ENCODE assay signal across 3 worm cellular contexts in genomic region chrII:8931405-8932149, ce11.
A peak's percentile ranks its signal among the peaks of the same experiment; 100 is the strongest.
TF ChIP-seq lines count a peak whose summit lies in the region.

No protein-coding gene starts in this region.

TF ChIP-seq in whole organism, L1 larva, 84 proteins besides CTCF, POLR2A, EP300 and RAD21 (continued from another document and continues in another):
- TF ChIP-seq sox-4 (tag; optimal IDR thresholded peaks at IDR 0.05; lab: Kevin White, UChicago): no peak
- TF ChIP-seq nhr-11 (tag; optimal IDR thresholded peaks at IDR 0.05; lab: Kevin White, UChicago): no peak
- peak; percentile 25 for TF ChIP-seq xbp-1 (tag; optimal IDR thresholded peaks at IDR 0.05; lab: Kevin White, UChicago)
- TF ChIP-seq hlh-17 (GFP tag; optimal IDR thresholded peaks at IDR 0.05; lab: Kevin White, UChicago; ENCODE audit: borderline replicate concordance): no peak
- no peak for TF ChIP-seq unc-86 (tag; optimal IDR thresholded peaks at IDR 0.05; lab: Kevin White, UChicago)
- peak; percentile 21 for TF ChIP-seq swsn-7 (tag; optimal IDR thresholded peaks at IDR 0.05; lab: Kevin White, UChicago)
- no peak for TF ChIP-seq ceh-8 (GFP tag; optimal IDR thresholded peaks at IDR 0.05; lab: Kevin White, UChicago)
- no peak for TF ChIP-seq C04F5.9 (tag; optimal IDR thresholded peaks at IDR 0.05; lab: Kevin White, UChicago)
- no peak for TF ChIP-seq aly-2 (tag; optimal IDR thresholded peaks at IDR 0.05; lab: Kevin White, UChicago)
- TF ChIP-seq unc-98 (GFP tag; IDR thresholded peaks at IDR 0.05; lab: Robert Waterston, UW): no peak
- no peak for TF ChIP-seq sptf-1 (tag; optimal IDR thresholded peaks at IDR 0.05; lab: Kevin White, UChicago)
- no peak for TF ChIP-seq F16B12.6 (tag; optimal IDR thresholded peaks at IDR 0.05; lab: Kevin White, UChicago)
- TF ChIP-seq hlh-4 (tag; optimal IDR thresholded peaks at IDR 0.05; lab: Kevin White, UChicago): no peak
- no peak for TF ChIP-seq lin-13 (GFP tag; optimal IDR thresholded peaks at IDR 0.05; lab: Kevin White, UChicago)
- no peak for TF ChIP-seq Y116A8C.19 (tag; optimal IDR thresholded peaks at IDR 0.05; lab: Kevin White, UChicago; ENCODE audit: borderline replicate concordance)
- no peak for TF ChIP-seq fkh-4 (tag; optimal IDR thresholded peaks at IDR 0.05; lab: Kevin White, UChicago; ENCODE audit: borderline replicate concordance)
- no peak for TF ChIP-seq egl-13 (tag; optimal IDR thresholded peaks at IDR 0.05; lab: Kevin White, UChicago)
- peak; percentile 15 for TF ChIP-seq unc-130 (tag; optimal IDR thresholded peaks at IDR 0.05; lab: Kevin White, UChicago)
- TF ChIP-seq nhr-237 (tag; optimal IDR thresholded peaks at IDR 0.05; lab: Kevin White, UChicago): no peak
- no peak for TF ChIP-seq lir-3 (tag; optimal IDR thresholded peaks at IDR 0.05; lab: Kevin White, UChicago; ENCODE audit: poor library complexity)
- TF ChIP-seq ets-5 (GFP tag; IDR thresholded peaks at IDR 0.05; lab: Robert Waterston, UW): no peak
- no peak for TF ChIP-seq egl-27 (tag; optimal IDR thresholded peaks at IDR 0.05; lab: Kevin White, UChicago)
- peak in 1 of 3 experiments; percentile 13 for TF ChIP-seq dpl-1 (GFP tag; optimal IDR thresholded peaks at IDR 0.05; lab: Kevin White, UChicago)
- no peak for TF ChIP-seq nhr-28 (tag; optimal IDR thresholded peaks at IDR 0.05; lab: Kevin White, UChicago)
- TF ChIP-seq mep-1 (tag; optimal IDR thresholded peaks at IDR 0.05; lab: Kevin White, UChicago): no peak
- TF ChIP-seq mdl-1 (tag; optimal IDR thresholded peaks at IDR 0.05; lab: Kevin White, UChicago): peak in 1 of 2 experiments; percentile 32
- no peak for TF ChIP-seq jun-1 (tag; optimal IDR thresholded peaks at IDR 0.05; lab: Kevin White, UChicago)
- no peak for TF ChIP-seq ceh-90 (tag; optimal IDR thresholded peaks at IDR 0.05; lab: Kevin White, UChicago)
- TF ChIP-seq dsc-1 (tag; optimal IDR thresholded peaks at IDR 0.05; lab: Kevin White, UChicago): peak; percentile 4
- peak; percentile 29 to 31 for TF ChIP-seq lin-35 (GFP tag; optimal IDR thresholded peaks at IDR 0.05; lab: Kevin White, UChicago)
- TF ChIP-seq lin-14 (GFP tag; optimal IDR thresholded peaks at IDR 0.05; lab: Kevin White, UChicago): peak; percentile 76
- TF ChIP-seq elt-2 (tag; optimal IDR thresholded peaks at IDR 0.05; lab: Kevin White, UChicago): no peak
- no peak for TF ChIP-seq skn-1 (tag; optimal IDR thresholded peaks at IDR 0.05; lab: Kevin White, UChicago)
- TF ChIP-seq C16A3.4 (tag; optimal IDR thresholded peaks at IDR 0.05; lab: Kevin White, UChicago): no peak
- TF ChIP-seq unc-30 (tag; optimal IDR thresholded peaks at IDR 0.05; lab: Kevin White, UChicago): no peak
- no peak for TF ChIP-seq pax-3 (tag; optimal IDR thresholded peaks at IDR 0.05; lab: Kevin White, UChicago)
- peak; percentile 25 for TF ChIP-seq nhr-20 (tag; optimal IDR thresholded peaks at IDR 0.05; lab: Kevin White, UChicago)
- TF ChIP-seq C34B4.2 (tag; optimal IDR thresholded peaks at IDR 0.05; lab: Kevin White, UChicago): no peak
- TF ChIP-seq nhr-76 (tag; optimal IDR thresholded peaks at IDR 0.05; lab: Kevin White, UChicago): no peak
- TF ChIP-seq aha-1 (tag; optimal IDR thresholded peaks at IDR 0.05; lab: Kevin White, UChicago): no peak
- TF ChIP-seq efl-1 (optimal IDR thresholded peaks at IDR 0.05; lab: Kevin White, UChicago): no peak
- peak; percentile 3 to 6 for TF ChIP-seq efl-1 (GFP tag; optimal IDR thresholded peaks at IDR 0.05 in 1 of 2; lab: Kevin White, UChicago)
- TF ChIP-seq ztf-4 (tag; optimal IDR thresholded peaks at IDR 0.05; lab: Kevin White, UChicago): no peak
- TF ChIP-seq unc-62 (GFP tag; optimal IDR thresholded peaks at IDR 0.05; lab: Kevin White, UChicago): no peak
- TF ChIP-seq lin-39 (tag; optimal IDR thresholded peaks at IDR 0.05; lab: Kevin White, UChicago): no peak

TF ChIP-seq in whole organism, L2 larva, 48 proteins besides CTCF, POLR2A, EP300 and RAD21 (continued from another document):
- TF ChIP-seq mdl-1 (tag; optimal IDR thresholded peaks at IDR 0.05; lab: Kevin White, UChicago) (no peak), peb-1 (tag; optimal IDR thresholded peaks at IDR 0.05; lab: Kevin White, UChicago) (no peak), crh-2 (tag; optimal IDR thresholded peaks at IDR 0.05; lab: Kevin White, UChicago) (peak; percentile 47), mab-5 (tag; optimal IDR thresholded peaks at IDR 0.05; lab: Kevin White, UChicago) (no peak), ztf-11 (tag; optimal IDR thresholded peaks at IDR 0.05; lab: Kevin White, UChicago) (no peak), nhr-12 (tag; optimal IDR thresholded peaks at IDR 0.05; lab: Kevin White, UChicago) (no peak), ztf-4 (tag; optimal IDR thresholded peaks at IDR 0.05; lab: Kevin White, UChicago) (no peak), snpc-4 (tag; optimal IDR thresholded peaks at IDR 0.05; lab: Kevin White, UChicago) (no peak), aly-2 (tag; optimal IDR thresholded peaks at IDR 0.05; lab: Kevin White, UChicago) (no peak), alr-1 (tag; optimal IDR thresholded peaks at IDR 0.05; lab: Kevin White, UChicago) (no peak), fos-1 (tag; optimal IDR thresholded peaks at IDR 0.05; lab: Kevin White, UChicago) (peak; percentile 28), mbf-1 (tag; optimal IDR thresholded peaks at IDR 0.05; lab: Kevin White, UChicago) (no peak), nhr-129 (tag; optimal IDR thresholded peaks at IDR 0.05; lab: Kevin White, UChicago) (peak; percentile 10), F13H6.1 (tag; optimal IDR thresholded peaks at IDR 0.05; lab: Kevin White, UChicago) (peak; percentile 45), R02D3.7 (tag; optimal IDR thresholded peaks at IDR 0.05; lab: Kevin White, UChicago) (no peak)

TF ChIP-seq in whole organism, L4 larva, 104 proteins besides CTCF, POLR2A, EP300 and RAD21 (continued from another document):
- peak; percentile 72 for TF ChIP-seq hlh-11 (tag; optimal IDR thresholded peaks at IDR 0.05; lab: Kevin White, UChicago)
- TF ChIP-seq Y5F2A.4 (GFP tag; optimal IDR thresholded peaks at IDR 0.05; lab: Kevin White, UChicago): no peak
- TF ChIP-seq jun-1 (tag; optimal IDR thresholded peaks at IDR 0.05; lab: Kevin White, UChicago): no peak
- peak in 1 of 2 experiments; percentile 61 for TF ChIP-seq mdl-1 (tag; optimal IDR thresholded peaks at IDR 0.05; lab: Kevin White, UChicago)
- TF ChIP-seq daf-16 (GFP tag; optimal IDR thresholded peaks at IDR 0.05; lab: Kevin White, UChicago): no peak
- peak; percentile 78 for TF ChIP-seq daf-16 (tag; optimal IDR thresholded peaks at IDR 0.05; lab: Kevin White, UChicago)
- 0 out of 2 replicates have a peak, but pooled peaks have one; percentile 3 for TF ChIP-seq egl-43 (GFP tag; IDR thresholded peaks at IDR 0.05; lab: Robert Waterston, UW)
- TF ChIP-seq unc-62 (GFP tag; optimal IDR thresholded peaks at IDR 0.05 in 1 of 2; lab: Kevin White, UChicago): peak in 1 of 2 experiments; percentile 82
- TF ChIP-seq unc-62 (tag; optimal IDR thresholded peaks at IDR 0.05; lab: Kevin White, UChicago): no peak
- TF ChIP-seq F26F4.8 (GFP tag; conservative IDR thresholded peaks at IDR 0.05; lab: Robert Waterston, UW): 0 out of 2 replicates have a peak, but pooled peaks have one; percentile 11
- no peak for TF ChIP-seq vab-7 (GFP tag; IDR thresholded peaks at IDR 0.05; lab: Robert Waterston, UW)
- TF ChIP-seq hlh-30 (tag; optimal IDR thresholded peaks at IDR 0.05; lab: Kevin White, UChicago; ENCODE audit: insufficient read depth): peak; percentile 76
- no peak for TF ChIP-seq daf-8 (GFP tag; IDR thresholded peaks at IDR 0.05; lab: Robert Waterston, UW)
- TF ChIP-seq ceh-82 (tag; optimal IDR thresholded peaks at IDR 0.05; lab: Kevin White, UChicago): no peak
- peak; percentile 35 for TF ChIP-seq rbr-2 (tag; optimal IDR thresholded peaks at IDR 0.05; lab: Kevin White, UChicago)
- TF ChIP-seq nhr-11 (tag; optimal IDR thresholded peaks at IDR 0.05; lab: Kevin White, UChicago): no peak
- no peak for TF ChIP-seq saeg-2 (GFP tag; IDR thresholded peaks at IDR 0.05; lab: Robert Waterston, UW)
- TF ChIP-seq tag-97 (GFP tag; IDR thresholded peaks at IDR 0.05; lab: Robert Waterston, UW): no peak
- TF ChIP-seq lsy-2 (tag; optimal IDR thresholded peaks at IDR 0.05; lab: Kevin White, UChicago): peak; percentile 0 to 28
- TF ChIP-seq snpc-1.2 (GFP tag; IDR thresholded peaks at IDR 0.05; lab: Robert Waterston, UW): no peak
- no peak for TF ChIP-seq R02D3.7 (tag; optimal IDR thresholded peaks at IDR 0.05; lab: Kevin White, UChicago)
- no peak for TF ChIP-seq ztf-7 (tag; optimal IDR thresholded peaks at IDR 0.05; lab: Kevin White, UChicago)
- TF ChIP-seq ceh-44 (GFP tag; IDR thresholded peaks at IDR 0.05; lab: Robert Waterston, UW): no peak
- 0 out of 2 replicates have a peak, but pooled peaks have one; percentile 21 for TF ChIP-seq madf-9 (GFP tag; conservative IDR thresholded peaks at IDR 0.05; lab: Robert Waterston, UW)
- TF ChIP-seq Y75B8A.6 (GFP tag; IDR thresholded peaks at IDR 0.05; lab: Robert Waterston, UW): 0 out of 2 replicates have a peak, but pooled peaks have one; percentile 7
- no peak for TF ChIP-seq nhr-42 (GFP tag; IDR thresholded peaks at IDR 0.05; lab: Robert Waterston, UW)
- TF ChIP-seq aha-1 (tag; lab: Kevin White, UChicago): peak; percentile 99
- TF ChIP-seq tra-1 (GFP tag; IDR thresholded peaks at IDR 0.05; lab: Robert Waterston, UW): no peak
- peak; percentile 13 to 99 for TF ChIP-seq hif-1 (tag; optimal IDR thresholded peaks at IDR 0.05; lab: Kevin White, UChicago)
- no peak for TF ChIP-seq Y48G9A.11 (GFP tag; IDR thresholded peaks at IDR 0.05; lab: Robert Waterston, UW)
- TF ChIP-seq ZK546.5 (tag; optimal IDR thresholded peaks at IDR 0.05; lab: Kevin White, UChicago): no peak
- TF ChIP-seq arid-1 (GFP tag; conservative IDR thresholded peaks at IDR 0.05; lab: Robert Waterston, UW): 0 out of 2 replicates have a peak, but pooled peaks have one; percentile 6
TF ChIP-seq in whole organism, L4 larva: peak in this region for 19.
